Fruit fly (Drosophila melanogaster): ENCODE measurements around the gene Psn.

dm6 chr3L:20388983-20389382, 43.3 kb upstream of the Psn start:
- TF ChIP-seq psq (optimal IDR thresholded peaks at IDR 0.05) = no peak
- TF ChIP-seq ttk (optimal IDR thresholded peaks at IDR 0.05) = no peak
- TF ChIP-seq Sin3A (optimal IDR thresholded peaks at IDR 0.05) = no peak
- no peak for TF ChIP-seq h (optimal IDR thresholded peaks at IDR 0.05)
- TF ChIP-seq insv (optimal IDR thresholded peaks at IDR 0.05) = no peak
